Fruit fly (Drosophila melanogaster) Kc167 (cell line): Measurements from ENCODE around the gene BTBD9.

Experiments used
- Myc ChIP-seq: fragments of >200 bp; optimal IDR thresholded peaks from 2 replicates; lab custom pipeline; 2017; ENCODE audit warnings: missing external identifiers
- Sin3A ChIP-seq: fragments of >200 bp; optimal IDR thresholded peaks from 2 replicates; lab custom pipeline; 2018; ENCODE audit warnings: missing external identifiers
- h ChIP-seq: fragments of >200 bp; optimal IDR thresholded peaks from 3 replicates; lab custom pipeline; 2018; ENCODE audit warnings: missing external identifiers
- insv ChIP-seq: fragments of >200 bp; optimal IDR thresholded peaks from 3 replicates; lab custom pipeline; 2018; ENCODE audit warnings: missing external identifiers
- psq ChIP-seq: fragments of >200 bp; optimal IDR thresholded peaks from 2 replicates; lab custom pipeline; 2017; ENCODE audit warnings: missing external identifiers
- ttk ChIP-seq: sonication (Bioruptor generic); optimal IDR thresholded peaks from 2 replicates; lab custom pipeline; 2017; ENCODE audit warnings: missing external identifiers

Gene BTBD9

dm6 chrX:10757616-10758078 lies 10.7 kb upstream of the BTBD9 start, which contains the start of gene Rph:
Gene Rph (minus strand): TSS chrX:10757666.
- TF ChIP-seq insv (lab: Kevin White, UChicago) (no peak), Myc (no peak), h (lab: Kevin White, UChicago) (no peak), ttk (lab: Kevin White, UChicago) (no peak), psq (lab: Kevin White, UChicago) (no peak), Sin3A (lab: Kevin White, UChicago) (no peak)

DNA sequence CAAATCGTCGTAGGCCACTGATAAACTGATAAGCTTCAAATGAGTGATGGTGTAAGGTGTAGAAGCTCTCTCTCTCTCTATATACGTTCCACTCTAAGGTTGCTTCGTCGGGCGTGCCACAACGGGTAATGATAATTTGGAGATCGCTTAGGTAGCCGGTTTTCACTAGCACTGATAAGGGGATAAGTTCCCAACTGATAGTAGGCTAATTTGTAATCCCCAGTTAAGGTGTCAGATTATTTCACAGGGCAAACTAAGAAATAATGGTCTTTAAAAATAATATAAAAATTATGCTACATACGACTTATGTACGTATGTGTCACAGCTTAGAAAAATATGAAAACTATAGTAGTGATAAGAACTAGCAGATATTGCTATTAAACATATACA lies 5.8 kb upstream of the BTBD9 start:
- no peak for TF ChIP-seq Myc
- TF ChIP-seq insv (lab: Kevin White, UChicago), result no peak
- no peak for TF ChIP-seq h (lab: Kevin White, UChicago)
- no peak for TF ChIP-seq Sin3A (lab: Kevin White, UChicago)
- no peak for TF ChIP-seq ttk (lab: Kevin White, UChicago)
- no peak for TF ChIP-seq psq (lab: Kevin White, UChicago)

- no peak for TF ChIP-seq psq (lab: Kevin White, UChicago)
- no peak for TF ChIP-seq ttk (lab: Kevin White, UChicago)
- TF ChIP-seq Sin3A (lab: Kevin White, UChicago), result no peak
- no peak for TF ChIP-seq Myc
- TF ChIP-seq h (lab: Kevin White, UChicago), result no peak
- TF ChIP-seq insv (lab: Kevin White, UChicago), result no peak
Observed at dm6 chrX:10762959-10763883, 5.1 kb upstream of the BTBD9 start.

DNA sequence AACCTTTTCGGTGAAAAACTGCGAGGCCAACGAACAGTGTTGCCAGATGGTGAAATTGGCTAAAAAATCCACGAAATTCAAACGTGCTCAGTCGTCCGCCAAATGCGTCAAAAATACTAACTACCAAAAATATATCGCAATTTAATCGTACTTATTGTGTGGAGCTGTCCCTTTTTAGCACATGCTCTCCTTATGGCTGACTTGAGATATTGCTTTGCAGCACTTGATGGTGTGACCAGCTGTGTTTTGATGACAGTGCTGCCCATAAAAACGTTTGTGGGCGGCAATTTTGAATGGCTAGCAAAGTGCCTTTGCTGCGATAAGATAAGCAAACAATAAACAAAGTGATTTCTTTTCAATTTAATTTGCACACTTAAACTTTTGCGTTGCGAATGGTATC lies 4.1 kb upstream of the BTBD9 start, which contains the start of gene Tango5:
TSS of gene Tango5 (minus strand) at position 208 of the 400 bp plus-strand sequence.
- TF ChIP-seq h (lab: Kevin White, UChicago) (no peak), ttk (lab: Kevin White, UChicago) (no peak), Sin3A (lab: Kevin White, UChicago) (no peak), insv (lab: Kevin White, UChicago) (no peak), psq (lab: Kevin White, UChicago) (no peak), Myc (no peak)

DNA sequence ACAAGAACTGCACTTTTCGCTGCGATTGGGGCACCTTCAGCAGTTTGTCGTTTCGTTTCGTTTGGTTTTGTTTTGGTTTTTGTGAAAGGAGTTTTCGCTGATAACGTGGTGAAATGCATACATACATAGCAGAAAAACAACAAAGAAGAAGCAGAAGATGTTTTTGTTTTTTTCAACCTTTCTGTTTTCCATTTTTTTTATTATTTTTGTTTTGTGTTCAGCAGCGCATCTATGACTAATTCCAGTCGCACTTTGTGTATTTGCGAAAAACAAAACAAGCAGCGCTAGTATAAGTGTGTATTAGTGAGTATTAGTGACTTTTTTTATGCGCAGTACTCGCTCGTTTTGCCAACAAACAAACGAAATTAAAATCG lies 1.4 kb upstream of the BTBD9 start:
- TF ChIP-seq Myc, result no peak
- no peak for TF ChIP-seq h (lab: Kevin White, UChicago)
- no peak for TF ChIP-seq insv (lab: Kevin White, UChicago)
- no peak for TF ChIP-seq Sin3A (lab: Kevin White, UChicago)
- no peak for TF ChIP-seq ttk (lab: Kevin White, UChicago)
- no peak for TF ChIP-seq psq (lab: Kevin White, UChicago)

- TF ChIP-seq ttk (lab: Kevin White, UChicago) (no peak), Myc (no peak), insv (lab: Kevin White, UChicago) (no peak), Sin3A (lab: Kevin White, UChicago) (no peak), h (lab: Kevin White, UChicago) (no peak), psq (lab: Kevin White, UChicago) (no peak)
Observed at dm6 chrX:10767350-10768005, 859 bp upstream of the BTBD9 start.

DNA sequence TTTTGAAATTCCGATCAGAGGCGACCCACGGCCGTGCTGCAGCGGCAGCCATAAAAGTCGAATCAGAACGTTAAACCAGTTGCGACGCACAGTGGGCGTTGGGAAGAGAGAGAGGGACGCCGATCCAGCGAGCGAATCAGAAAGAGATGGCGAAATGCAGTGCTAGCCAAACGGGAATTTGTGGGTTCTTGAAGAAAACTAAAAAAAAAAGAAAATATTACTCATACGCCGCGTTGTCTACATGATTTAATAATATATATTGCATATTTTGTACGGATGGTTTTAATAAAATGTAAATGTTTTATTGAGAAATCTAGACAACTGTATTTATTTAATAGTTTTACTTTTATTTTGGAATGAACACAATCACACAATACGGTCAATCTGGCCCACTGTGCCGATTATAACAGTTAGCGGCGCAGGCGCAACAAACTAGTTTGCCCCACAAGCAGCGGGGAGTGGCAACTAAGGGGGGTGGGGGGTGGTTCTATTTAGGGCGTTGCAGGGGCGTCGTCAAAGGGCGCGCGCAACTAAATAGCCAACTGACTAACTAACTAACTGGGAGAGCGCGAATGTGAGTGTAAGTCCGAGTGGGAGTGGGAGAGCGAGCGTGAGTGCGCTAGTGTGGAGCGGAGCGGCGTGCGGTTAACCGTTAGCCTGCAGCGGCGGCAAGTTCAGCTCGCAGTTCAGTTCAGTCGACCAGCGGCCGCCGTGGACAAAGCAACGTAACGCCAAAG lies 3.7 kb downstream of the BTBD9 start, which contains the start of gene CG15211:
TSS of gene CG15211 (plus strand) at position 686 of the 737 bp plus-strand sequence.
- no peak for TF ChIP-seq psq (lab: Kevin White, UChicago)
- TF ChIP-seq insv (lab: Kevin White, UChicago), result peak; percentile 37

DNA sequence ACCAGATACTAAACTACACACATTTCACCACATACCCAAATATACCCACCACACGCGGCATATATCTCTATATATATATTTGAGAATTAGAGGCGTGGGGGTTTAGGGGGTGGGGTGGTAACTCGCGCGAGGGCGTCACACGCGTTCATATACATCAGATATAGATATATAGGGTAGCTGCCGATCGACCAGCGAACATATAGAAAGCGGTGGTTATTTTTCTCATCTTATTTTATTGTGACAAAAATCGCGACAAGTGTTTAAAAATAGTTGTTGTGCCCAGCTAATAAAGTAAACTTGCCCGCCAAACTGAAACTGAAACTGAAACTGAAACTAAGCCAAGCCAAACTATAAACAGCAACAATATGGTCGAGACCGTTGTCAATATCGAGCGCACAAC lies 4.3 kb downstream of the BTBD9 start:
- TF ChIP-seq insv (lab: Kevin White, UChicago) (no peak), psq (lab: Kevin White, UChicago) (no peak), Sin3A (lab: Kevin White, UChicago) (no peak), h (lab: Kevin White, UChicago) (no peak), ttk (lab: Kevin White, UChicago) (no peak), Myc (no peak)

- TF ChIP-seq ttk (lab: Kevin White, UChicago) (no peak), h (lab: Kevin White, UChicago) (no peak), Sin3A (lab: Kevin White, UChicago) (no peak), Myc (no peak), psq (lab: Kevin White, UChicago) (no peak), insv (lab: Kevin White, UChicago) (no peak)
Observed at dm6 chrX:10773562-10773961, 5.2 kb downstream of the BTBD9 start.

- no peak for TF ChIP-seq ttk (lab: Kevin White, UChicago)
- no peak for TF ChIP-seq Myc
- no peak for TF ChIP-seq insv (lab: Kevin White, UChicago)
- no peak for TF ChIP-seq h (lab: Kevin White, UChicago)
- TF ChIP-seq Sin3A (lab: Kevin White, UChicago), result no peak
- no peak for TF ChIP-seq psq (lab: Kevin White, UChicago)
Observed at dm6 chrX:10774957-10775682, 6.8 kb downstream of the BTBD9 start.
